Worm (Caenorhabditis elegans) whole organism, L2 larva: ENCODE results near the gene snu-23.

ENCODE experiments used
- R02D3.7 ChIP-seq: fragments of 150-350 bp; optimal IDR thresholded peaks from 2 replicates; lab custom pipeline; 2014; ENCODE audit warnings: missing biosample characterization, missing genetic modification characterization
- alr-1 ChIP-seq: fragments of 150-350 bp; optimal IDR thresholded peaks from 2 replicates; lab custom pipeline; 2014; ENCODE audit warnings: missing biosample characterization, missing genetic modification characterization
- aly-2 ChIP-seq: fragments of 150-350 bp; optimal IDR thresholded peaks from 2 replicates; lab custom pipeline; 2014; ENCODE audit warnings: missing biosample characterization, missing genetic modification characterization
- crh-2 ChIP-seq: sonication (generic microtip); optimal IDR thresholded peaks from 2 replicates; lab custom pipeline; 2017; ENCODE audit warnings: missing biosample characterization, missing genetic modification characterization
- elt-3 ChIP-seq: sonication (generic microtip); optimal IDR thresholded peaks from 2 replicates; lab custom pipeline; 2017; ENCODE audit warnings: missing biosample characterization, missing genetic modification characterization
- nhr-12 ChIP-seq: fragments of 150-350 bp; optimal IDR thresholded peaks from 2 replicates; lab custom pipeline; 2014; ENCODE audit warnings: missing biosample characterization, missing genetic modification characterization
- peb-1 ChIP-seq: fragments of 150-350 bp; optimal IDR thresholded peaks from 2 replicates; lab custom pipeline; 2014; ENCODE audit warnings: missing biosample characterization, missing genetic modification characterization
- skn-1 ChIP-seq: sonication (generic microtip); optimal IDR thresholded peaks from 2 replicates; lab custom pipeline; 2017; ENCODE audit warnings: missing biosample characterization, missing genetic modification characterization
- snpc-4 ChIP-seq: fragments of 150-350 bp; optimal IDR thresholded peaks from 2 replicates; lab custom pipeline; 2014; ENCODE audit warnings: missing biosample characterization, missing genetic modification characterization
- ztf-4 ChIP-seq: fragments of 150-350 bp; optimal IDR thresholded peaks from 2 replicates; lab custom pipeline; 2014; ENCODE audit warnings: missing biosample characterization, missing genetic modification characterization

DNA sequence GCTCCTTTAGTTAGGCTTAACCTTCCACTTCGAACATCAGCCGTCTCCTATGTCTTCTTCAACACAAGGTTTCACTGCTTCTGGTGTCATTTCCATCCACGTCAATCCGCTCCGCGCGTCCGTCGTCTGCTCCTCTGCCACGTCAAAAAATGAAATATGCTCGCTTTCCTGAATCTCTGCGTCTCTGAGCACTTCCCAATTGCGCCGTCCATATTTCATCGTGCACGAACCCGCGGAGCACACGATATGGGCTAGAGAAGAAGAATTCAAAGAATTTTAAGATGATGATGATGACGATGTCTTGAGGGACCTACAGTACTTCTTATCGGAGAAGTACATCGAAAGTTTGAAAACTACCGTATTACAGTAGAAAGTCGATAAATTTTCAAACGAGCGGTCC is 23.1 kb upstream of the snu-23 start:
- TF ChIP-seq R02D3.7, result no peak
- TF ChIP-seq nhr-12, result no peak
- TF ChIP-seq peb-1, result no peak
- no peak for TF ChIP-seq aly-2
- no peak for TF ChIP-seq skn-1 (tag; lab: Kevin White, UChicago)
- no peak for TF ChIP-seq alr-1 (tag; lab: Kevin White, UChicago)
- no peak for TF ChIP-seq ztf-4 (tag; lab: Kevin White, UChicago)
- TF ChIP-seq elt-3 (tag; lab: Kevin White, UChicago), result no peak
- no peak for TF ChIP-seq crh-2 (tag; lab: Kevin White, UChicago)
- no peak for TF ChIP-seq snpc-4 (tag; lab: Kevin White, UChicago)
